Fruit fly (Drosophila melanogaster): ENCODE data around the gene RhoGAP18B.

The RhoGAP18B gene

DNA sequence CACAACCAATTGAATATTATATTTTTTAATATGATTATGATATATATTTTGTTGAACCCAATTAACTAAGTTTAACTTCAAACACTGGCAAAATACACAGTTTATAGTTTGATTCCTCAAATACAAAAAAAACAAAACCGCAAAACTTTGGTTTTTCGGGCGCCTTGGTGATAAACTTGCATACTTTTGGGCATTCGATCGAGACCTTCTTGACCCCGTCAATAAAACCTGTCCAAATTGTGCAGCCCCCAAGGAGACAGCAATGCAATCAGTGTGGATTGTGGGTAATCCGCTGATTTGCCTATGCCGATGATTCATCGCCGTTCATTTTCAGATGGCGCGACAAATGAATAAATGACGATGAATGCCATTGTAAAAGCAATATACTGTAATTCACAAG lies 9.4 kb downstream of the RhoGAP18B start:
- no peak for TF ChIP-seq CG17801 (GFP tag; optimal IDR thresholded peaks at IDR 0.05; ENCODE audit: partially characterized antibody)

DNA sequence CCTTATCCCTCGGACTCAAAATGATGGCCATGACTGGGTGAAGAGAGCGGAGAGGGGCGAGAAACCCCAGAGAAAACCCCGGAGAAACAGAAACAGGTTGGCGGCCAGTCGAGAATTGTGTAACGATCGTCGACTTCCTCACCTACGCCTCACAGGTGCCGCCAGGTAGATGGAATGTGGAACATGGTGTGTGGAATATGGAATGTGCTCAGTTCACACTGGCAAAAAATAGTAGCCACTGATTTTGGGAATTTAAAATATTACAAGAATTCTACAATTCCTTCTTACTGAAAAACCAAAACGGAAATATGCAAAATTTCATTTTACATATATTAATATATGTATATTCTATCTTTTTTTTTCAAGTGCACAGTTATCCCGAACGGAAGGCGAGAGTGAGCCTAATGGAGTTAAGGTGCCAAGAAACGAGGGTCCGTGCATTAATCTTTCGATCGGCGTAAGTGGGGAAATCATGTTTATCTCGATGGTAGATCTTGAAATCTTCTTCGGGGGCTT lies 10.9 kb downstream of the RhoGAP18B start:
- no peak for TF ChIP-seq CG17801 (GFP tag; optimal IDR thresholded peaks at IDR 0.05; ENCODE audit: partially characterized antibody)

DNA sequence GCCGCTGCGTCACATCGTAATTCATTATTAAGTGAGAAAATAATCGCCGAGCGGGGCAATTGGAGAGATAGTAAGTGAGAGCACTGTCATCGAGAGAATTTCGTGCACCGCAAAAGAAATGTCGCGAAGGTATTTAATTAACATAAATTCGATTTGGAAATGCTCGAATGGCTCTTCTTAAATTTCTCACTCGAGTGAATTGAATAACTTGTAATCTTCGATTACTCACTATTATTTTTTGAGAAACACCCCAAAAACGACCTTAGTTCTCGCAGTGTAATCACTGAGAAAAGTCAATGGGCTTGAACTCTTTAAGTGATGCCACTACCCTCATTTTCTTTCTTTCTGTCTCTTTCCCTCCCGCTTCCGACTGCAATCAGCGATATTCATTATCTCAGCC lies 11.9 kb downstream of the RhoGAP18B start:
- peak; percentile 85 for TF ChIP-seq CG17801 (GFP tag; optimal IDR thresholded peaks at IDR 0.05; ENCODE audit: partially characterized antibody)

DNA sequence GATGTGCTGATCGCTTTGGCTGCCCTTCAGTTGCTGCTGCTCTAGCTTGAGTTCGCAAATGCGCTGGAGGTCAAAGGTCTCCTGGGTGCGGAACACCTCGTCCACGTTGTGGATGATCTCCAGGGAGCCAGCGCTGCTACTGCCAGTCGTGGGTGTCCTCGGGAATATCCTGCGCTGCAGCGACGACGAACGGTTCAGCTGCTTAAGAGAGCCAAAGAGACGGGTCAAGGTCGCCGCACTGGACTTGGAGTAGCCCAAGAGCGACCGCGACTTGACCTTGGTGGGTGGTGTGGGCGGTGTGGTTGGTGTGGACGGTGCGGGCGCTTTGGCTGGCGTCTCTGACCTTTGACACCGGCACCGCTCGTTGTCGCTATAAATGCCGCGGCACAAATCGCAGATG lies 12.6 kb downstream of the RhoGAP18B start:
- TF ChIP-seq CG17801 (GFP tag; optimal IDR thresholded peaks at IDR 0.05; ENCODE audit: partially characterized antibody) = no peak

DNA sequence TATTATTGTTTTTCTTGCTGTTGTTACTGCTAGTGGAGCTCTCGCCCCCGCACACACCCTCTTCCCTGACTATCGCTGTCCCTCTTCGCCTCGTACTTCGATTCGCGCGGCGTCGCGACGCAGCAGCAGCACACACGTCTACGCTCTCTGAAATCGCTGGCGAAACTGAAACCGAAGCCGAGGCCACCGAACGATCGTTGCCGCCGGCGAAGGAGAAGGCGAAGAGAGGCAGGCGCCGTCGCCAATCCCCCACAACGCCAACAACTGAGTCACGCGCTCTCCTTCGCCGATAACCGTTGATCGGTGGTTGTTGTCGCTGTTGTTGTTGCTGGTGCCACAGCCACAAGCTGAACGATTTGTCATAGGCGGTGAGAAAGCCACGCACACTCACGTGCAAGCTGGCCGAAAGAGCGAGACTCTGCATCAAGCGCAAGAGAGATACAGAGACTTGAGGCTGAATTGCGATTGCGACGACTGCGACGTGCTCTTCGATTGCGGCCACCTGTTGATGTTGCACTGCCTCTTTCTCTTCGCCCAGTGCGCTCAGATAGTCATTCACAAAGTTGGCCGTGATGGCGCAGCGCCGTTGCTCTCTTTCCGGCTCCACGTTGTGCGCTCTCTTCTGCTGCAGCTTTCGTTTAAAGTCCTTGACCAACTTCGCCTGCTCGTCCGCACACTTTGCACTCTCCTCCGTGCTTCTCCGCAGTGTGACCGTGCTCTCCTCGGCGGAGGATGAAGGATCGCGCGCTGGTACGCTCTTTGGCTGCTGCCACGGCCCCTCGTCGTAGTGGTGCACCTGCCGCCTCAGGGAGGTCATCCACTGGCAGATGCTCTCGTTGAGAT lies 13.4 kb downstream of the RhoGAP18B start:
- TF ChIP-seq CG17801 (GFP tag; optimal IDR thresholded peaks at IDR 0.05; ENCODE audit: partially characterized antibody) = peak; percentile 24

DNA sequence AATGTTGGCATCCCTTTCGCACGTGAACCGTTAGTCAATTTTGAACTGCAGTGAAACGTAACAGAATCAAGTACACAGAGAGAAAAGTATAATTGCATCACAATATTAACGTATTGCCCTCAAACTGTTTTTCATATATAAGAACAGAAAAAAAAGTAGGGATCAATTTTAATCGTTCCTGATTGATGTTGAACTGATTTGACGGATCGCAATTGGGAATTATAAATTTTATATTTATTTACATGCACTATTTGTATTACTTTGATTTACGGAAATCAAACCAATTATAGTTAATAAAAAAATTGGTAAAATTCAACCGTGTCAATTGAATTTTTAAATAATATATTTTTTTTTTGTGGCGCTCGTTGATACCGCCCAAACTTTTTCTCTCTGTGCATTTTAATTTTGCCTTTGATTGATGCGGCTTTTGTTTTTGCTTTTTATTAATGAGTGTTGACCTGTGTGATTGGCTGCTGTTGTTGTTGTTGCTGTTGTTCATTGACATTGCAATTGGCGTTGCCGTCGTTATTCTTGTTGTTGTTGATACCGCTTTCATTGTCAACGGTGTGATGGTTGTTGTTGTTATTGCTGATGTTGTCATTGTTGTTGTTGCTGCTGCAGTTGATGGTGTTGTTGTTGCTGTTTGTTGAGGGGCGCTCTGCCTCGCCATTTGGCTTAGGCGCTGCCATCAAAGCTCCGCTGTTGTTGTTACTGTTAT lies 14.2 kb downstream of the RhoGAP18B start:
- TF ChIP-seq CG17801 (GFP tag; optimal IDR thresholded peaks at IDR 0.05; ENCODE audit: partially characterized antibody) = peak; percentile 65

DNA sequence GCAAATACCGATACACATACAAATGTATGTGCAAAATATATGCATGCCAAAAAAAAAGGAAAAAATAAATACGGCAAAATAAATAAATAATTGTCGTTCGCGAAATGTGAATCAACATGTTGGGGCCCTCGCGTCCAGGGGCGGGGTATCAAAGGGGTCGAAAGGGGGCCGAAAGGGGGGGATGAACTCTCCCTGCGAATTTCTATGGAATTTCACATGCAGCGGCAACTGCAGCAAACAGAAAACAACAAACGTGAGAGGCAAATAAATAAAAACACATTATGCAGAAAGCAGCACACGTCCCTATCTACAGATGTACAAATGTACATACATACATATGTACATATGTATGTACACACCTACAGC lies 17.4 kb downstream of the RhoGAP18B start:
- TF ChIP-seq CG17801 (GFP tag; optimal IDR thresholded peaks at IDR 0.05; ENCODE audit: partially characterized antibody) = no peak

DNA sequence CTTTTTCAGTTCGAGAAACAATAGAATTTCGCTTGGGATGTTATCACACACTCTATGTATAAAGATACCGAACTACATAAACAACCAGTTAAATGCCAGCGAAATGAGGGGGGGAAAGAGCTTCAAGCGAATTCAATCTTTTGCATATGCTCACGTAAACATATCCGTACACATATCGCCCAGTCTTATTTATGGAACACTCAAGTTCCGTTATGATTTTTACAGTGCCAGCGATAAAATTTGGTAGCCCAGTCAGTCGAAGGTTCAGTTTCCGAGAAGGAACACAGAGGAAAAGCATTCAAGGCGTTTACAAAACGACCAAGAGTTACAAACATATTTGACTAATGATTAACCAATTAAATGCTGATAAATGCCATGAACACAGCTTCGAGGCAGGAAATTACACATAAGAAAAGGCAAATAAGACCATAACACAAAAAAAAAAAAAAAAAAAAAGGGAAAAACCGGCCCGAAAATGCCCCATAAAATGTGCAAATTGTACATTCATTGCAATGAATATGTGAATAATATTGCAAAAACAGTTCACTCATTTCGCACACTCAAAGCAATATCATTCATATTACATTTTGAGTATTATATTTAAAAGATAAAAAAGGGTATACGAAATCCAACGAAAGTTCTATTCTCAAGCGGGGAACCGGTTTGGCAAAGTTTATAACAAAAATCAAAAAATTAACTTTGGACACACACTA lies 17.9 kb downstream of the RhoGAP18B start:
- no peak for TF ChIP-seq CG17801 (GFP tag; optimal IDR thresholded peaks at IDR 0.05; ENCODE audit: partially characterized antibody)

DNA sequence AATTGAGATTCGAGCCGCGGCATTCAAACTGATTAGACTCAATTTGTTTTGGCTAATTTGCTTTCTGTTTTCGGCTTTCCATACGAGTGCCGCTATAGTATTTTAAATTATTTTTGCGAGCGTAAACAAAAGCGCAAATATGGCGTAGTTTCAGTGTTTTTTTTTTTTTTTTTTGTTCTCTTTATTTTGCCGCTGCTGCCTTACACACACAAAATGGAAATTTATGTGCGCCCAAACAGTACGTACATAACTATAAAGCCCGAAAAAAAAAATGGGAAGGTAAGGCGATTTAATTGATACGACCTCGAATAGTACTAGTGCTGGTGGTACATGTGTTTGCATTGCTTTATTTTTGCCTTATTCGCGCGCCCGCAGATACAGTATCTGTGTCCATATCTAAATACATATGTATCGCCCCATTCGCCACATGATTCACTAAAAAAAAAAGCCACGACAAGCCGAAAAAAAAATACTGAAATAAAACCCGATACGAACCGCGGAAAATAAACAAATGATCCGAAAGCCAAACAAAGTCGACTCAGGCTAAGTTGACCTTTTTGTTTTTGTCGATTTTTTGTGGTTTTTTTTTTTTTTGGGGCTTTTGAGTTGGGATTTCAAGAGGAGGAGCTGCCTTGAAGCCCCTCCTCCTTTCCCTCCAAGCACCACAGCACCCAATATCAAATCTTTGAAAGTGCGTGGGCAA lies 18.8 kb downstream of the RhoGAP18B start:
- TF ChIP-seq CG17801 (GFP tag; optimal IDR thresholded peaks at IDR 0.05; ENCODE audit: partially characterized antibody) = peak; percentile 68

DNA sequence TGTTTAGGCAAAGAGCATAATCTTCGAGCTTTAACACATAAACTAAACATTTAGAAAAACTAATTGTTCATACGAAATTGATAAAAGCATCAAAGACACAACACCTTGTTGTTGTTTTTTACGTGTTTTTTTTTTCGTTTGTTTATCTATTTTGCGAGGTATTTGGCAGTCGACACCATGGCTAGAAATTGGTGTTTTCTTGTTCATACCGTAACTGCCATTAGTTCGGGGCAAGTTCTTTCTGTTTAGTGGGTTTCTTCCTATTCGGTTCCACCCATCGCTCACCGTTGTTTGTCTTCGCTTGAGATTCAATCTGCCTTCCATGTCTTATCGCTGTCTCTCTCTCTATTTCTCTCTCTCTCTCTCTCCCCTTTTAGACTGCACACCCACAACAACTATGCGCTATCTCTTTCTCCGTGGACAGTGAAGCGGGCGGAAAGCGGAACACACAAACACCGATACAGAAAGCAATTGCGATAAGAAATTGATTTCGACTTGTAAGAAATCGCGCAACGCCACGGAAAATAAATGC lies 20.4 kb downstream of the RhoGAP18B start:
- TF ChIP-seq CG17801 (GFP tag; optimal IDR thresholded peaks at IDR 0.05; ENCODE audit: partially characterized antibody) = no peak

DNA sequence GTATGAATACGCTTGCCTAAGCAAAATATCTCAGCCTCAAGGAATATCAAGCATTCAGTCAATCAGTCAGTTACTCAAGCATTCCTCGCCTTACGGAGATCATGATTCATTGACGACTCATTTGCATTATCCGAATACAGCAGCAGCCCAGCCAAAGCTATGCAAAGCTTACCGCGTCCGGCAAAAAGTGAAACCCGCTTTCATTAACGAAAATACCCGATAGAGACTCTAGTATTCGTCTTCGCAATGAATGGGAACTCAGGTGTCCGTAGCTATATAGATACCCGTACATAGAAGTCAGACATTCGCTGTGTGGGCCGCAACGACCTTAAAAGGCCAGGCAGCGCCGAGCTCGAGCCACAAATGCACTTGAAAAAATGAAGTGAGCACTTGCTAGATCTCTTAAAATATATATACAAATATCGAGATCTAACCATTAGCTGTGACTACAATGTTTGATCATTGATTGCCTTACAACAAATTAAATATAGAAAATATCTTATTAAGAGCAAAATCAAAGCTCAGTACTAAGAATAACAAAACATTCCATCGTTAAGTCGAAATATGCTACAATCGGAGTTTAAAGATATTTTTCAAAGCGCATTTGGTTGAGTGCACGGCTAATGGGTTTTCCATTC lies 22.0 kb downstream of the RhoGAP18B start:
- no peak for TF ChIP-seq CG17801 (GFP tag; optimal IDR thresholded peaks at IDR 0.05; ENCODE audit: partially characterized antibody)

DNA sequence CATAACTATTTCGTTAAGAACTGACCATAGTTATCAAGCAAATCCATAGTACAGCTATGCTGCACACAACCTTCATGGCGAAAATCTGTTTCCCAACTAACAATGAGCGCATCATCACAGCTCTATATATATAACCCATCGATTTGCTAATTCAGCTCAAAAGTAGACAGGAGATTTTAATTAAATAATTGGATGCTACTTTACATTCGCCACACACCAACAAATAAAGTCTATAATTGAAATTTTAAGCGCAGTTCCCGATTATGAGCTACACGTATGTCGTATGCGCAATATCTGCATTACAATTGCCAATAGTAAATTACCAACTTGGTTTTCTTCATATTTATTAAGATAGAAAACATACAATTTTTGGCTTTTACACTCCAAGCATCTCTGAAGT lies 31.1 kb downstream of the RhoGAP18B start, which contains the start of gene Obp18a:
Gene Obp18a, minus strand, starts transcription at position 101 of the 400 bp plus-strand sequence.
- TF ChIP-seq CG17801 (GFP tag; optimal IDR thresholded peaks at IDR 0.05; ENCODE audit: partially characterized antibody) = no peak

DNA sequence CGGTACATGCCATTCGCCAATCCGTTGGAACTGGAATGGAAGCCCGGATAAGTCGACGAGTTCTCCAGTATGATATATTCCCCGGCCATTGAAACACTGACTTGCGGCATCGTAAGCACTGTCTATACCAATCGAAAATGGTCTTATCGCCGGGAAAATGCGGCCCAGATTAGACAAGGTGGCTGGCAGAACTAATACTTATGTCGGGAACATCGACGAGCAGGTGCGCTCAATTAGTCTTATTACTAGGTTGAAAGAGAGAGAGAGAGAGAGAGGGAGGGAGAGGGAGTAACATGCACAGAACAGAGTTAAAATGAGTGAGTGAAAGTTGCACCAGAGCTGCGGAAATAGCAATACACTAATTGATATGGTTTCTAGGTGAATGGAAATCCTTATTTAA lies 39.7 kb downstream of the RhoGAP18B start, which contains the start of gene tgy:
Gene tgy, minus strand, starts transcription at position 101 of the 400 bp plus-strand sequence.
- no peak for TF ChIP-seq CG17801 (GFP tag; optimal IDR thresholded peaks at IDR 0.05; ENCODE audit: partially characterized antibody)

DNA sequence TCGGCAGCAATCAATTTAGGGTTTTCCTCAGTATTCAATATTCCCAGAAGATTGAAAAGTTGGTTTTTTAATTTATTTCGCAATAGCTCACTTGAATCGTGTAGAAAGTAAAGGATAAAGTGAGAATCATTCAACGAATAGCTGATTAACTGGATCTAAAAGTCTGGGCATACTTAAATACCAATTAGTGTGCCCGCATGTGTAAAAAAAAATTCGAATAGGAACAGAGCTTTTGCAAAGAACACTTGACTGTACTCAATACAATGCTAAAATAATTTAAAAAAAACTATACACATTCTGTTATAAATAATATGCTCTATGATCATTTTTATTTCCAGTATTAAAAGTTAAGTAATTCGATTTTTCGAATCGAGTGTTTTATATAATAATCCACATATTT lies 42.6 kb downstream of the RhoGAP18B start, which contains the start of gene CG15882:
Gene CG15882, minus strand, starts transcription at position 101 of the 400 bp plus-strand sequence.
- TF ChIP-seq CG17801 (GFP tag; optimal IDR thresholded peaks at IDR 0.05; ENCODE audit: partially characterized antibody) = no peak

Measured in ovary, adult (tissue).